Fruit fly (Drosophila melanogaster): Measurements from ENCODE around the gene CG2258.

CG2258 gene

DNA sequence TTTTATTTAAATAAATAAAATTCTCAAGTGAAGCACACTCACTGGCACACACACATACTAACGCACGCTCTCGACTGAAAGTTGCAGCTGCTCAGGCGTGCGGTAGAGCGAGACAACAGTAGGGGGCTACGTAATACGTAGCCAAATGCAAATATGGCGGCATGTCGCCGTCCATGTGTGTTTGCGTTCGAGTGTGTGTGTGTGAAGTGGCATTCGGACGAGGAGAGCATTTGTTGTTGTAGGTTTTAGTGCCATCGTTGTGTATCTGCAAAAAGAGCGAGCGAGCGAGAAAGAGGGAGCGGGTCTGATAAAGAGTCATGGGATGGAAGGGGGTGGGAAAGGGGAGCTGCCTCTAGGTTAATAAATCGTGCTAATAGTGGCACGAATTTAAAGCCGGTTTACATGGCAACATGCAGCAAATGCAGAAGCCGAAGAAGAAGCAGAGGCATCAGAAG, 43.4 kb downstream of the CG2258 start (continued):
- TF ChIP-seq lola (GFP tag; optimal IDR thresholded peaks at IDR 0.05) (no peak), row (GFP tag; IDR thresholded peaks at IDR 0.05) (peak; percentile 7; the same call in 1 of the 3 replicates), crol (GFP tag; IDR thresholded peaks at IDR 0.05) (peak; percentile 93), Bgb (GFP tag; IDR thresholded peaks at IDR 0.05; ENCODE audit: partially characterized antibody) (peak; percentile 29; the same call in 1 of the 2 replicates), Dref (GFP tag; IDR thresholded peaks at IDR 0.05) (no peak), slbo (GFP tag; IDR thresholded peaks at IDR 0.05) (0 out of 2 replicates have a peak, but pooled peaks have one; percentile 7), Opbp (GFP tag; IDR thresholded peaks at IDR 0.05; ENCODE audit: partially characterized antibody) (peak; percentile 38; the same call in 1 of the 3 replicates), CG10267 (tag; optimal IDR thresholded peaks at IDR 0.05) (no peak), Drgx (GFP tag; IDR thresholded peaks at IDR 0.05) (0 out of 2 replicates have a peak, but pooled peaks have one; percentile 30), D19B (GFP tag; optimal IDR thresholded peaks at IDR 0.05) (no peak), CG12219 (GFP tag; optimal IDR thresholded peaks at IDR 0.05) (no peak), cad (GFP tag; optimal IDR thresholded peaks at IDR 0.05) (peak; percentile 22), ems (GFP tag; optimal IDR thresholded peaks at IDR 0.05) (no peak), nmo (GFP tag; optimal IDR thresholded peaks at IDR 0.05) (peak; percentile 20), nerfin-2 (GFP tag; IDR thresholded peaks at IDR 0.05; ENCODE audit: partially characterized antibody) (no peak), corto (GFP tag; optimal IDR thresholded peaks at IDR 0.05) (peak; percentile 32), CG10979 (tag; optimal IDR thresholded peaks at IDR 0.05) (no peak), CG7928 (GFP tag; optimal IDR thresholded peaks at IDR 0.05) (no peak), CG8924 (tag; optimal IDR thresholded peaks at IDR 0.05) (peak; percentile 73), nau (GFP tag; optimal IDR thresholded peaks at IDR 0.05) (no peak), CG4360 (GFP tag; IDR thresholded peaks at IDR 0.05) (peak; percentile 92), bcd (GFP tag; optimal IDR thresholded peaks at IDR 0.05) (no peak), CG4820 (GFP tag; optimal IDR thresholded peaks at IDR 0.05) (no peak), CG1832 (GFP tag; optimal IDR thresholded peaks at IDR 0.05) (peak; percentile 74), CG9932 (GFP tag; IDR thresholded peaks at IDR 0.05) (no peak), btn (GFP tag; optimal IDR thresholded peaks at IDR 0.05) (no peak), ac (GFP tag; optimal IDR thresholded peaks at IDR 0.05) (peak; percentile 47), Rfx (GFP tag; IDR thresholded peaks at IDR 0.05) (0 out of 2 replicates have a peak, but pooled peaks have one; percentile 23), otp (GFP tag; IDR thresholded peaks at IDR 0.05) (0 out of 3 replicates have a peak, but pooled peaks have one; percentile 34), sna (GFP tag; IDR thresholded peaks at IDR 0.05; ENCODE audit: partially characterized antibody) (no peak), HLHmδ (GFP tag; optimal IDR thresholded peaks at IDR 0.05) (peak; percentile 74), h (optimal IDR thresholded peaks at IDR 0.05) (no peak), kni (GFP tag; optimal IDR thresholded peaks at IDR 0.05) (peak; percentile 52), CG8089 (GFP tag; optimal IDR thresholded peaks at IDR 0.05) (no peak), CG34376 (GFP tag; optimal IDR thresholded peaks at IDR 0.05) (peak; percentile 67), Ravus (GFP tag; IDR thresholded peaks at IDR 0.05) (no peak), ase (GFP tag; IDR thresholded peaks at IDR 0.05) (no peak), crc (GFP tag; optimal IDR thresholded peaks at IDR 0.05) (no peak), CG10274 (GFP tag; optimal IDR thresholded peaks at IDR 0.05) (no peak), lab (GFP tag; optimal IDR thresholded peaks at IDR 0.05) (peak; percentile 15), wdn (GFP tag; IDR thresholded peaks at IDR 0.05) (no peak), Lpt (GFP tag; optimal IDR thresholded peaks at IDR 0.05) (no peak), CG43689 (GFP tag; IDR thresholded peaks at IDR 0.05) (no peak), gsb-n (tag; optimal IDR thresholded peaks at IDR 0.05) (no peak), zfh1 (GFP tag; IDR thresholded peaks at IDR 0.05) (no peak), CG12659 (GFP tag; optimal IDR thresholded peaks at IDR 0.05) (peak; percentile 45), yki (optimal IDR thresholded peaks at IDR 0.05) (no peak), CG4424 (GFP tag; optimal IDR thresholded peaks at IDR 0.05) (no peak), ERR (GFP tag; optimal IDR thresholded peaks at IDR 0.05) (no peak), Spps (tag; optimal IDR thresholded peaks at IDR 0.05) (no peak), CG2129 (GFP tag; IDR thresholded peaks at IDR 0.05; ENCODE audit: partially characterized antibody) (no peak)

Data from whole organism, embryonic.